Worm (Caenorhabditis elegans): ENCODE data around the gene T01H3.3.

T01H3.3 gene

ce11 chrII:7827883-7828282, 45.8 kb downstream of the T01H3.3 start:
- TF ChIP-seq ama-1 (optimal IDR thresholded peaks at IDR 0.05) (no peak), unc-39 (tag; optimal IDR thresholded peaks at IDR 0.05) (no peak), elt-2 (tag; optimal IDR thresholded peaks at IDR 0.05) (no peak), aly-2 (tag; optimal IDR thresholded peaks at IDR 0.05) (no peak), nhr-43 (tag; optimal IDR thresholded peaks at IDR 0.05; ENCODE audit: poor library complexity, severe bottlenecking) (no peak), jun-1 (tag; optimal IDR thresholded peaks at IDR 0.05) (no peak), skn-1 (tag; optimal IDR thresholded peaks at IDR 0.05) (no peak), ceh-82 (tag; optimal IDR thresholded peaks at IDR 0.05) (no peak), egl-27 (tag; optimal IDR thresholded peaks at IDR 0.05) (no peak), pqm-1 (tag; optimal IDR thresholded peaks at IDR 0.05) (no peak), lsy-12 (tag; optimal IDR thresholded peaks at IDR 0.05) (no peak), sea-2 (GFP tag; optimal IDR thresholded peaks at IDR 0.05) (no peak), fkh-10 (GFP tag; optimal IDR thresholded peaks at IDR 0.05) (no peak), mml-1 (tag; optimal IDR thresholded peaks at IDR 0.05) (no peak), tbx-2 (tag; optimal IDR thresholded peaks at IDR 0.05) (no peak), fos-1 (tag; optimal IDR thresholded peaks at IDR 0.05) (no peak)

ce11 chrII:7825107-7825506, 48.6 kb downstream of the T01H3.3 start, which contains the start of gene srw-62:
Gene srw-62, plus strand, starts transcription at chrII:7825407.
- TF ChIP-seq egl-27 (tag; optimal IDR thresholded peaks at IDR 0.05) = no peak
- TF ChIP-seq mdl-1 (tag; optimal IDR thresholded peaks at IDR 0.05) = no peak
- no peak for TF ChIP-seq lin-15B (tag; optimal IDR thresholded peaks at IDR 0.05)
- no peak for TF ChIP-seq fkh-2 (tag; optimal IDR thresholded peaks at IDR 0.05)
- no peak for TF ChIP-seq nhr-67 (tag; optimal IDR thresholded peaks at IDR 0.05)
- no peak for TF ChIP-seq ZK546.5 (tag; optimal IDR thresholded peaks at IDR 0.05)
- TF ChIP-seq fkh-10 (GFP tag; optimal IDR thresholded peaks at IDR 0.05) = no peak
- TF ChIP-seq nhr-25 (tag; optimal IDR thresholded peaks at IDR 0.05) = no peak
- TF ChIP-seq sea-2 (GFP tag; optimal IDR thresholded peaks at IDR 0.05) = no peak
- no peak for TF ChIP-seq eor-1 (tag; optimal IDR thresholded peaks at IDR 0.05)
- no peak for TF ChIP-seq elt-3 (tag; optimal IDR thresholded peaks at IDR 0.05)
- TF ChIP-seq daf-12 (tag; optimal IDR thresholded peaks at IDR 0.05) = no peak
- TF ChIP-seq zag-1 (tag; optimal IDR thresholded peaks at IDR 0.05) = no peak
- no peak for TF ChIP-seq nhr-237 (tag; optimal IDR thresholded peaks at IDR 0.05)
- no peak for TF ChIP-seq elt-2 (tag; optimal IDR thresholded peaks at IDR 0.05)
- TF ChIP-seq ztf-11 (tag; optimal IDR thresholded peaks at IDR 0.05) = no peak
- no peak for TF ChIP-seq fos-1 (tag; optimal IDR thresholded peaks at IDR 0.05)

ce11 chrII:7822454-7822853, 51.2 kb downstream of the T01H3.3 start, which contains the start of gene irld-47:
Gene irld-47, minus strand, starts transcription at chrII:7822554.
- TF ChIP-seq ztf-4 (tag; optimal IDR thresholded peaks at IDR 0.05) = no peak
- no peak for TF ChIP-seq elt-2 (tag; optimal IDR thresholded peaks at IDR 0.05)
- TF ChIP-seq aly-2 (tag; optimal IDR thresholded peaks at IDR 0.05) = no peak
- no peak for TF ChIP-seq fkh-2 (tag; optimal IDR thresholded peaks at IDR 0.05)
- no peak for TF ChIP-seq zag-1 (tag; optimal IDR thresholded peaks at IDR 0.05)
- no peak for TF ChIP-seq nhr-23 (tag; optimal IDR thresholded peaks at IDR 0.05)
- no peak for TF ChIP-seq ceh-9 (tag; optimal IDR thresholded peaks at IDR 0.05)
- no peak for TF ChIP-seq unc-62 (GFP tag; optimal IDR thresholded peaks at IDR 0.05)
- TF ChIP-seq hmg-11 (tag; optimal IDR thresholded peaks at IDR 0.05) = no peak
- TF ChIP-seq fkh-10 (GFP tag; optimal IDR thresholded peaks at IDR 0.05) = no peak
- no peak for TF ChIP-seq ceh-82 (tag; optimal IDR thresholded peaks at IDR 0.05)

Measured in whole organism, L3 larva.